Worm (Caenorhabditis elegans): Measurements from ENCODE around the gene srd-41.

ce11 chrX:12315268-12315667, 11.3 kb upstream of the srd-41 start, which contains the start of gene xtr-2:
- TF ChIP-seq Y116A8C.19 (tag; optimal IDR thresholded peaks at IDR 0.05; ENCODE audit: borderline replicate concordance) (no peak), pag-3 (tag; optimal IDR thresholded peaks at IDR 0.05; ENCODE audit: borderline replicate concordance, insufficient read depth) (no peak), unc-86 (tag; optimal IDR thresholded peaks at IDR 0.05) (no peak), dpl-1 (GFP tag; optimal IDR thresholded peaks at IDR 0.05) (no peak), tbx-2 (tag; optimal IDR thresholded peaks at IDR 0.05) (no peak), egl-27 (tag; optimal IDR thresholded peaks at IDR 0.05) (no peak)
